Fruit fly (Drosophila melanogaster): ENCODE data around the gene mthl5.

dm6 chr3R:11930962-11931361 is 44.0 kb upstream of the mthl5 start, which contains the start of gene CG14731:
- TF ChIP-seq usp (GFP tag; optimal IDR thresholded peaks at IDR 0.05) (no peak), psq (optimal IDR thresholded peaks at IDR 0.05) (no peak), CG8478 (optimal IDR thresholded peaks at IDR 0.05) (no peak), pan (optimal IDR thresholded peaks at IDR 0.05) (no peak), Dll (optimal IDR thresholded peaks at IDR 0.05) (no peak), EcR (GFP tag; optimal IDR thresholded peaks at IDR 0.05) (no peak)

All from whole organism.